Worm (Caenorhabditis elegans) whole organism, midembryonic: ENCODE measurements around the gene C26B9.7.

Experiments
- T22C8.4 ChIP-seq: fragments of 200-800 bp; sonication (Bioruptor generic); IDR thresholded peaks from 2 replicates; pipeline ENCODE4 v1.3.6; 2022; ENCODE audit warnings: missing genetic modification characterization, missing compliant biosample characterization
- flt-1 ChIP-seq: fragments of 200-800 bp; sonication (Bioruptor generic); IDR thresholded peaks from 2 replicates; pipeline ENCODE4 v1.3.6; 2022; ENCODE audit warnings: missing genetic modification characterization, missing compliant biosample characterization
- klf-2 ChIP-seq: fragments of 200-800 bp; sonication (Bioruptor generic); conservative IDR thresholded peaks from 2 replicates; pipeline ENCODE4 v1.3.6; 2022; ENCODE audit warnings: missing genetic modification reagents, missing genetic modification characterization, missing compliant biosample characterization
- ref-1 ChIP-seq: fragments of 200-800 bp; sonication (Bioruptor generic); conservative IDR thresholded peaks from 2 replicates; pipeline ENCODE4 v1.3.6; 2022; ENCODE audit warnings: missing genetic modification reagents, missing genetic modification characterization, missing compliant biosample characterization
- tab-1 ChIP-seq: fragments of 200-800 bp; sonication (Bioruptor generic); IDR thresholded peaks from 2 replicates; pipeline ENCODE4 v1.3.6; 2022; ENCODE audit warnings: missing genetic modification characterization, missing compliant biosample characterization

ce11 chrX:5347856-5348255, 5.7 kb downstream of the C26B9.7 start:
- no peak for TF ChIP-seq flt-1 (GFP tag; lab: Robert Waterston, UW)
- no peak for TF ChIP-seq tab-1
- no peak for TF ChIP-seq T22C8.4 (GFP tag; lab: Robert Waterston, UW)
- no peak for TF ChIP-seq klf-2 (GFP tag; lab: Robert Waterston, UW)
- no peak for TF ChIP-seq ref-1
